Fruit fly (Drosophila melanogaster): ENCODE data around the gene oxt.
A peak's percentile ranks its signal among the peaks of the same experiment; 100 is the strongest.

Gene oxt

dm6 chr3L:2228367-2229171, 33.9 kb downstream of the oxt start:
- no peak for TF ChIP-seq Clk (GFP tag; optimal IDR thresholded peaks at IDR 0.05)
- TF ChIP-seq pad (GFP tag; optimal IDR thresholded peaks at IDR 0.05), result peak; percentile 97

- no peak for TF ChIP-seq Clk (GFP tag; optimal IDR thresholded peaks at IDR 0.05)
- TF ChIP-seq Crg-1 (GFP tag; optimal IDR thresholded peaks at IDR 0.05), result no peak
- no peak for TF ChIP-seq tj (GFP tag; optimal IDR thresholded peaks at IDR 0.05)
- TF ChIP-seq CG14711 (tag; optimal IDR thresholded peaks at IDR 0.05), result no peak
- TF ChIP-seq CG33017 (tag; optimal IDR thresholded peaks at IDR 0.05), result no peak
- no peak for TF ChIP-seq cic (GFP tag; optimal IDR thresholded peaks at IDR 0.05)
- TF ChIP-seq CG7045 (GFP tag; optimal IDR thresholded peaks at IDR 0.05), result no peak
- no peak for TF ChIP-seq Hr96 (GFP tag; optimal IDR thresholded peaks at IDR 0.05)
- no peak for TF ChIP-seq CG11617 (GFP tag; optimal IDR thresholded peaks at IDR 0.05)
- no peak for TF ChIP-seq toe (GFP tag; optimal IDR thresholded peaks at IDR 0.05)
- no peak for TF ChIP-seq Mnt (GFP tag; optimal IDR thresholded peaks at IDR 0.05)
Observed at dm6 chr3L:2212403-2212802, 50.1 kb downstream of the oxt start, which contains the start of gene CG15878. Gene CG15878 (minus strand): TSS chr3L:2212503.
